Worm (Caenorhabditis elegans) whole organism, late embryonic: ENCODE measurements around the gene rund-1.

Experiments used
- C08G9.2 ChIP-seq: sonication (generic microtip); optimal IDR thresholded peaks from 2 replicates; lab custom pipeline; 2016; ENCODE audit warnings: mild to moderate bottlenecking, missing genetic modification characterization, moderate library complexity, missing compliant biosample characterization
- K02D7.2 ChIP-seq: sonication (generic microtip); optimal IDR thresholded peaks from 2 replicates; lab custom pipeline; 2017; ENCODE audit warnings: mild to moderate bottlenecking, missing genetic modification characterization, missing compliant biosample characterization
- ceh-2 ChIP-seq: sonication (generic microtip); optimal IDR thresholded peaks from 2 replicates; lab custom pipeline; 2016; ENCODE audit warnings: missing genotype, missing genetic modification characterization, missing compliant biosample characterization
- hlh-8 ChIP-seq: sonication (generic microtip); optimal IDR thresholded peaks from 2 replicates; lab custom pipeline; 2016; ENCODE audit warnings: missing genotype, missing genetic modification characterization, missing compliant biosample characterization
- lin-11 ChIP-seq: fragments of 200-800 bp; sonication (Bioruptor generic); optimal IDR thresholded peaks from 2 replicates; lab custom pipeline; 2018; ENCODE audit warnings: mild to moderate bottlenecking, missing genetic modification characterization, missing compliant biosample characterization
- nhr-11 ChIP-seq: fragments of 150-350 bp; optimal IDR thresholded peaks from 2 replicates; lab custom pipeline; 2014; ENCODE audit warnings: missing biosample characterization, missing genetic modification characterization
- pha-2 ChIP-seq: sonication (generic microtip); optimal IDR thresholded peaks from 2 replicates; lab custom pipeline; 2017; ENCODE audit warnings: mild to moderate bottlenecking, missing genetic modification characterization, missing compliant biosample characterization
- pha-4 ChIP-seq: fragments of 150-350 bp; optimal IDR thresholded peaks from 2 replicates; lab custom pipeline; 2018; ENCODE audit warnings: missing biosample characterization, missing genetic modification reagents, missing genetic modification characterization
- tbx-2 ChIP-seq: sonication (generic microtip); optimal IDR thresholded peaks from 2 replicates; lab custom pipeline; 2016; ENCODE audit warnings: missing genetic modification characterization, missing compliant biosample characterization
- unc-42 ChIP-seq: sonication (generic microtip); optimal IDR thresholded peaks from 2 replicates; lab custom pipeline; 2016; ENCODE audit warnings: missing genotype, missing genetic modification characterization, missing compliant biosample characterization

DNA sequence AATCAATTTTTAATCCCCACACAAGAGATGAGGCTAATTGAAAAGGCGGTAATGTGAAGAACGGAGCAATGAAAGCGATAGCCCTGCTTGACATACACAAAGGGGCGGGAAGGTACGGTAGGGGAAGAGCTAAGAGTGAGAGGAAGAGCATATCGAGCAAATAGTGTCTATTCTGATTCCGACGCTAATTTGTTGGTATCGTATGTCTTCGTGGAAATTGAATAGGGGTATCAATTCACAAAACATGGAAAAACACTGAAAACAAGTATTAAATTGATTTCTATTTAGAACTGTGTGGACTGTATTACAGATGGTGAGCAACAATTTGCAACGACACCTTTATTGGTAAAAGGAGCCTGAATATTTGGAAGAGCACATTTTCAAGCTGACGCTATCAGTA is 24.7 kb downstream of the rund-1 start, which contains the start of gene pha-2:
- TF ChIP-seq K02D7.2 (tag; lab: Kevin White, UChicago) (no peak), tbx-2 (no peak), unc-42 (tag; lab: Kevin White, UChicago) (no peak), hlh-8 (tag; lab: Kevin White, UChicago) (no peak), pha-4 (no peak), nhr-11 (tag; lab: Kevin White, UChicago) (no peak), ceh-2 (tag; lab: Kevin White, UChicago) (no peak), C08G9.2 (tag; lab: Kevin White, UChicago) (no peak), pha-2 (no peak), lin-11 (tag; lab: Kevin White, UChicago) (no peak)
